Fruit fly (Drosophila melanogaster): Measurements from ENCODE around the gene CG7299.

Gene CG7299

dm6 chr2L:10697992-10698391, 13.8 kb upstream of the CG7299 start, which contains the start of gene CG7300 (continued):
- TF ChIP-seq CG10543 (GFP tag; optimal IDR thresholded peaks at IDR 0.05) = no peak
- TF ChIP-seq Mes4 (GFP tag; optimal IDR thresholded peaks at IDR 0.05) = no peak
- no peak for TF ChIP-seq ato (GFP tag; IDR thresholded peaks at IDR 0.05; ENCODE audit: partially characterized antibody)
- TF ChIP-seq CG17361 (GFP tag; IDR thresholded peaks at IDR 0.05) = peak; percentile 54; the same call in 2 of the 3 replicates
- no peak for TF ChIP-seq Kr (GFP tag; optimal IDR thresholded peaks at IDR 0.05)
- TF ChIP-seq CG11398 (GFP tag; optimal IDR thresholded peaks at IDR 0.05) = no peak
- TF ChIP-seq tll (GFP tag; optimal IDR thresholded peaks at IDR 0.05) = no peak
- TF ChIP-seq CG16813 (GFP tag; IDR thresholded peaks at IDR 0.05; ENCODE audit: partially characterized antibody) = no peak
- no peak for TF ChIP-seq hbn (GFP tag; IDR thresholded peaks at IDR 0.05; ENCODE audit: partially characterized antibody)
- TF ChIP-seq CG30020 (tag; optimal IDR thresholded peaks at IDR 0.05) = no peak
- peak; percentile 9 for TF ChIP-seq CG10274 (GFP tag; optimal IDR thresholded peaks at IDR 0.05)
- TF ChIP-seq danr (GFP tag; IDR thresholded peaks at IDR 0.05) = no peak
- peak; percentile 8 for TF ChIP-seq schlank (tag; optimal IDR thresholded peaks at IDR 0.05)
- no peak for TF ChIP-seq sima (GFP tag; optimal IDR thresholded peaks at IDR 0.05)
- TF ChIP-seq CG12659 (GFP tag; optimal IDR thresholded peaks at IDR 0.05) = peak; percentile 49
- peak; percentile 20 for TF ChIP-seq HmgZ (tag; optimal IDR thresholded peaks at IDR 0.05)
- TF ChIP-seq tx (GFP tag; optimal IDR thresholded peaks at IDR 0.05) = no peak
- peak; percentile 63 for TF ChIP-seq ind (GFP tag; optimal IDR thresholded peaks at IDR 0.05)
- TF ChIP-seq CG1602 (GFP tag; optimal IDR thresholded peaks at IDR 0.05) = peak; percentile 22
- TF ChIP-seq CG11504 (tag; optimal IDR thresholded peaks at IDR 0.05) = no peak
- TF ChIP-seq TFAM (GFP tag; optimal IDR thresholded peaks at IDR 0.05) = no peak
- peak; percentile 40 for TF ChIP-seq CG13424 (tag; optimal IDR thresholded peaks at IDR 0.05)
- TF ChIP-seq pzg (GFP tag; optimal IDR thresholded peaks at IDR 0.05) = no peak
- TF ChIP-seq Trl (optimal IDR thresholded peaks at IDR 0.05) = no peak
- peak; percentile 32 for TF ChIP-seq Trl (GFP tag; optimal IDR thresholded peaks at IDR 0.05)
- TF ChIP-seq CG30403 (GFP tag; optimal IDR thresholded peaks at IDR 0.05) = peak; percentile 62
- peak; percentile 41 for TF ChIP-seq CG14667 (GFP tag; IDR thresholded peaks at IDR 0.05)
- peak; percentile 33; the same call in 1 of the 3 replicates for TF ChIP-seq ase (GFP tag; IDR thresholded peaks at IDR 0.05)
- TF ChIP-seq CTCF (GFP tag; optimal IDR thresholded peaks at IDR 0.05) = no peak
- no peak for TF ChIP-seq CG17568 (GFP tag; optimal IDR thresholded peaks at IDR 0.05)
- TF ChIP-seq Hmx (GFP tag; optimal IDR thresholded peaks at IDR 0.05) = no peak
- TF ChIP-seq inv (GFP tag; IDR thresholded peaks at IDR 0.05; ENCODE audit: partially characterized antibody) = no peak
- TF ChIP-seq CG33213 (GFP tag; optimal IDR thresholded peaks at IDR 0.05) = peak; percentile 35
- TF ChIP-seq Dip2 (GFP tag; IDR thresholded peaks at IDR 0.05) = no peak
- no peak for TF ChIP-seq Elba2 (GFP tag; optimal IDR thresholded peaks at IDR 0.05)
- TF ChIP-seq CG7372 (GFP tag; IDR thresholded peaks at IDR 0.05) = peak; percentile 58; the same call in 1 of the 2 replicates
- peak; percentile 30; the same call in 1 of the 2 replicates for TF ChIP-seq E2f2 (GFP tag; IDR thresholded peaks at IDR 0.05)
- no peak for TF ChIP-seq CG7963 (GFP tag; IDR thresholded peaks at IDR 0.05; ENCODE audit: partially characterized antibody)
- peak; percentile 68 for TF ChIP-seq CG13624 (GFP tag; optimal IDR thresholded peaks at IDR 0.05)
- peak; percentile 78 for TF ChIP-seq lmd (GFP tag; IDR thresholded peaks at IDR 0.05)
- peak; percentile 17 for TF ChIP-seq CG17829 (tag; optimal IDR thresholded peaks at IDR 0.05)
- TF ChIP-seq sob (GFP tag; IDR thresholded peaks at IDR 0.05) = peak; percentile 56
- peak; percentile 10 for TF ChIP-seq CG10462 (GFP tag; optimal IDR thresholded peaks at IDR 0.05)
- TF ChIP-seq CG10979 (tag; optimal IDR thresholded peaks at IDR 0.05) = peak; percentile 54
- TF ChIP-seq CG8290 (GFP tag; optimal IDR thresholded peaks at IDR 0.05) = no peak
- TF ChIP-seq CG8290 (tag; optimal IDR thresholded peaks at IDR 0.05) = no peak
- no peak for TF ChIP-seq CG4282 (GFP tag; optimal IDR thresholded peaks at IDR 0.05)
- TF ChIP-seq pros (GFP tag; optimal IDR thresholded peaks at IDR 0.05) = no peak
- no peak for TF ChIP-seq CG6765 (GFP tag; optimal IDR thresholded peaks at IDR 0.05)
- peak; percentile 74 for TF ChIP-seq CG2678 (tag; optimal IDR thresholded peaks at IDR 0.05)
- TF ChIP-seq B-H1 (GFP tag; IDR thresholded peaks at IDR 0.05) = peak; percentile 26; the same call in 1 of the 3 replicates
- no peak; the same call in 1 of the 2 replicates for TF ChIP-seq ttk (GFP tag; IDR thresholded peaks at IDR 0.05)
- TF ChIP-seq fru (optimal IDR thresholded peaks at IDR 0.05) = no peak

All from whole organism, embryonic.